Worm (Caenorhabditis elegans): Measurements from ENCODE around the gene fib-1.
A peak's percentile ranks its signal among the peaks of the same experiment; 100 is the strongest.

Gene fib-1

ce11 chrV:15002184-15002690 is at the start of gene fib-1, which contains the start of gene mut-15:
fib-1 (minus strand) TSS chrV:15002223.
mut-15 (plus strand) TSS chrV:15002543.
- peak; percentile 49 for TF ChIP-seq snpc-1.3 (tag; optimal IDR thresholded peaks at IDR 0.05; ENCODE audit: insufficient read depth)
- no peak for TF ChIP-seq F39B2.1 (GFP tag; IDR thresholded peaks at IDR 0.05)
- TF ChIP-seq rec-8 (tag; optimal IDR thresholded peaks at IDR 0.05): no peak
- TF ChIP-seq dpff-1 (tag; optimal IDR thresholded peaks at IDR 0.05): no peak
- no peak for TF ChIP-seq F57C9.4 (tag; optimal IDR thresholded peaks at IDR 0.05)
- TF ChIP-seq nhr-27 (tag; optimal IDR thresholded peaks at IDR 0.05): no peak
- no peak for TF ChIP-seq mes-4 (tag; optimal IDR thresholded peaks at IDR 0.05)
- no peak for TF ChIP-seq egrh-3 (GFP tag; IDR thresholded peaks at IDR 0.05)
- peak; percentile 27; the same call in 1 of the 2 replicates for TF ChIP-seq Y53F4B.3 (GFP tag; IDR thresholded peaks at IDR 0.05)
- TF ChIP-seq ztf-3 (GFP tag; optimal IDR thresholded peaks at IDR 0.05): no peak
- TF ChIP-seq attf-6 (GFP tag; IDR thresholded peaks at IDR 0.05): 0 out of 2 replicates have a peak, but pooled peaks have one; percentile 42
- no peak for TF ChIP-seq mel-28 (tag; optimal IDR thresholded peaks at IDR 0.05; ENCODE audit: borderline replicate concordance)
- peak; percentile 18 for TF ChIP-seq him-1 (tag; optimal IDR thresholded peaks at IDR 0.05)
- no peak for TF ChIP-seq F10E7.11 (tag; optimal IDR thresholded peaks at IDR 0.05)
- no peak for TF ChIP-seq madf-3 (GFP tag; IDR thresholded peaks at IDR 0.05)
- TF ChIP-seq ets-4 (GFP tag; optimal IDR thresholded peaks at IDR 0.05): no peak
- no peak for TF ChIP-seq aptf-3 (GFP tag; IDR thresholded peaks at IDR 0.05)
- no peak for TF ChIP-seq lag-1 (GFP tag; IDR thresholded peaks at IDR 0.05)
- peak; percentile 93 for TF ChIP-seq D2030.7 (GFP tag; IDR thresholded peaks at IDR 0.05)
- TF ChIP-seq hmg-20 (GFP tag; IDR thresholded peaks at IDR 0.05): no peak
- no peak for TF ChIP-seq cebp-2 (GFP tag; IDR thresholded peaks at IDR 0.05)
- TF ChIP-seq ceh-79 (tag; optimal IDR thresholded peaks at IDR 0.05): no peak
- TF ChIP-seq tlf-1 (GFP tag; optimal IDR thresholded peaks at IDR 0.05): peak; percentile 80
- no peak for TF ChIP-seq F57A8.1 (GFP tag; optimal IDR thresholded peaks at IDR 0.05)
- TF ChIP-seq snpc-3.4 (tag; optimal IDR thresholded peaks at IDR 0.05): no peak
- peak; percentile 41 for TF ChIP-seq somi-1 (GFP tag; optimal IDR thresholded peaks at IDR 0.05)
- TF ChIP-seq ceh-27 (GFP tag; optimal IDR thresholded peaks at IDR 0.05): peak; percentile 95
- no peak for TF ChIP-seq ceh-58 (GFP tag; IDR thresholded peaks at IDR 0.05)
- TF ChIP-seq hsf-1 (GFP tag; IDR thresholded peaks at IDR 0.05): peak; percentile 71
- TF ChIP-seq akir-1 (GFP tag; optimal IDR thresholded peaks at IDR 0.05): peak; percentile 47
- peak; percentile 86 for TF ChIP-seq rcor-1 (GFP tag; IDR thresholded peaks at IDR 0.05)
- no peak for TF ChIP-seq hlh-12 (tag; optimal IDR thresholded peaks at IDR 0.05)
- TF ChIP-seq ceh-100 (GFP tag; IDR thresholded peaks at IDR 0.05): peak; percentile 98
- TF ChIP-seq B0261.1 (tag; optimal IDR thresholded peaks at IDR 0.05): peak; percentile 28
- TF ChIP-seq attf-3 (GFP tag; conservative IDR thresholded peaks at IDR 0.05): peak; percentile 85
- no peak for TF ChIP-seq ztf-6 (GFP tag; IDR thresholded peaks at IDR 0.05)
- TF ChIP-seq madf-6 (GFP tag; IDR thresholded peaks at IDR 0.05): peak; percentile 84
- TF ChIP-seq F37B4.10 (GFP tag; IDR thresholded peaks at IDR 0.05): no peak
- no peak for TF ChIP-seq F52B5.7 (tag; optimal IDR thresholded peaks at IDR 0.05)
- TF ChIP-seq athp-1 (tag; optimal IDR thresholded peaks at IDR 0.05): peak; percentile 92
- TF ChIP-seq lsl-1 (GFP tag; optimal IDR thresholded peaks at IDR 0.05): peak; percentile 86
- peak; percentile 84 for TF ChIP-seq ekl-4 (GFP tag; IDR thresholded peaks at IDR 0.05)
- TF ChIP-seq ztf-26 (tag; optimal IDR thresholded peaks at IDR 0.05): peak; percentile 75
- TF ChIP-seq lir-1 (GFP tag; conservative IDR thresholded peaks at IDR 0.05): peak; percentile 54; the same call in 1 of the 2 replicates
- TF ChIP-seq lsy-27 (tag; optimal IDR thresholded peaks at IDR 0.05; ENCODE audit: borderline replicate concordance, insufficient read depth): no peak
- TF ChIP-seq unc-62 (GFP tag; optimal IDR thresholded peaks at IDR 0.05): no peak
- no peak for TF ChIP-seq hrde-1 (tag; optimal IDR thresholded peaks at IDR 0.05; ENCODE audit: borderline replicate concordance)
- TF ChIP-seq attf-5 (GFP tag; optimal IDR thresholded peaks at IDR 0.05): peak; percentile 95

Data from whole organism, young adult.